Fruit fly (Drosophila melanogaster) Kc167 (cell line): ENCODE measurements around the gene CG43707.

Experiments used
- Myc ChIP-seq: fragments of >200 bp; optimal IDR thresholded peaks from 2 replicates; lab custom pipeline; 2017; ENCODE audit warnings: missing external identifiers
- h ChIP-seq: fragments of >200 bp; optimal IDR thresholded peaks from 3 replicates; lab custom pipeline; 2018; ENCODE audit warnings: missing external identifiers
- insv ChIP-seq: fragments of >200 bp; optimal IDR thresholded peaks from 3 replicates; lab custom pipeline; 2018; ENCODE audit warnings: missing external identifiers
- psq ChIP-seq: fragments of >200 bp; optimal IDR thresholded peaks from 2 replicates; lab custom pipeline; 2017; ENCODE audit warnings: missing external identifiers

DNA sequence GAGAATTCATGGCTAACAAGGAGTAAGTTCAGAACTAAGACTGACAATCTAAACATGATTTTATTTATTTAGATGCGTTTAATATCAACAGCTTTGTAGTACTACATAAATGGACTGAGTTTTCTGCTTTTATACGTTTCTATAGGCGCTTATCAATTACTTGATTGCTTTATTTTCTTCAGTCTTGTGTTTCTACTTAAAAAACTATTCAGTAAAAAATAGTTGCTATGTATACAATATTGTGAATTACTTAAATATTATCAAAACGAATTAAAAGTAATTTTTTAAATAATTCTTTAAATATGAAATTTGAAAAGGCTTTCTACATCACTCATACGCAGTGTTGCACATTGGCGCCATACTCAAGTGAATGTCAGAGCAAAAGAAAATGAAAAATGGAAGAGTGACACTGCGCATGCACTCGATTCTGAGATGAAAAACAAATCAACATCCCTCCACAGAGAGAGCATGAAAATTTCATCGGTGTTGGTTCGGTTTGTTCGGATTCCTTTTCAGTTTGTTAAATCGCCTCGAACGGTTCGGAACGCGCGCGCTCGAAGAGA is 39.3 kb upstream of the CG43707 start, which contains the start of the genes lectin-24A and Shaw:
- no peak for TF ChIP-seq insv (lab: Kevin White, UChicago)
- no peak for TF ChIP-seq psq (lab: Kevin White, UChicago)
- no peak for TF ChIP-seq h
- no peak for TF ChIP-seq Myc (lab: Kevin White, UChicago)
